Fruit fly (Drosophila melanogaster): ENCODE measurements around the gene baf.

DNA sequence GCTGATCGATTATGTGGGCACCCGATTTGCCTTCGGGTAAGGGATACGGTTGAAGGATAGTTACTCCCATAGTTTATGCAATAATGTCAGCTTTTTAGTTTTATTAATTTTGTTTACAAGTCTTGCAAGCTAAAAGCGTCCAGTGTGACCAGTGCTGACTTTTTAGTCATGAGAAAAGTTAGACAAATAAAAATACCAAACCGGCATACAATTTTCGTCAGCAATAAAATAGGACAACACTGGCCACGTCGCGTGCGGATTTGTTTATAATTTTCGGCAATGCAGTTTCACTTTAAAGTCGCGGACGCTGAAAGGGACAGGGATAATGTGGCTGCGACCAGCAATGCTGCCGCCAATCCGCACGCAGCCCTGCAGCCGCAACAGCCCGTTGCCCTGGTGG is 43.4 kb downstream of the baf start, which contains the start of the genes MED20 and Trf:
- TF ChIP-seq CTCF (optimal IDR thresholded peaks at IDR 0.05) (peak in 1 of 2 experiments; percentile 7), CG8478 (optimal IDR thresholded peaks at IDR 0.05) (no peak)
